Fruit fly (Drosophila melanogaster) whole organism, larva: Measurements from ENCODE around the gene CG43133.

Experiments used
- noc ChIP-seq: fragments of 200-800 bp; sonication (Bioruptor generic); optimal IDR thresholded peaks from 3 replicates; lab custom pipeline; 2019; ENCODE audit warnings: missing biosample characterization, mild to moderate bottlenecking, missing genetic modification characterization, moderate library complexity

The CG43133 gene

DNA sequence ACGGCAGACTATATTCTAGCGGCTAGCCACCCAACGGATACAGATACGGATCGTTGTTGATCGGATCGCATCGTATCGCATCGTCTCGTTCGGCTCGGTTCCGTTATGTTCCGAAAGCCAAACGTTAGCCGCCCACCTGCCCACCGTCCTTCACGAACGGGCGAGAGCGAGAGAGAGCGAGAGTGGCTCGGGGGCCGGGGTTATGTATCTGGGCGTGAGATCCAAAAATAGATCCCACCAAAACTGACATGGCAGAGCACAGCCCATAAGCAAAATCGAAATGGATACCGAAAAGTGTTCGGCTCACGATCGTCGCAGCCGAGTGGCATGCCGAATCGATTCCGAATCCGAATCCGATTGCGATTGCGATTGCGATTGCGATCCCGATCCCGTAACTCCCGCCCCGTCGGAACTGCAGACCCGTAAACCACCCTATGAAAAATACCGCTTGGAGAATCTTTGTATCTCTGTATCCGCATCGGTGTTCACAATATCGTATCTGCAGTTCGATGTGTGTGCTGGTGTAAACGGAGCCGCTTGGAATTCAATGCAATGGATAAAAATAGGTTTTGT lies 13.1 kb downstream of the CG43133 start, which contains the start of gene wupA:
wupA (minus strand) TSS at position 112 of the 573 bp plus-strand sequence.
- TF ChIP-seq noc (tag; lab: Kevin White, UChicago) = no peak

DNA sequence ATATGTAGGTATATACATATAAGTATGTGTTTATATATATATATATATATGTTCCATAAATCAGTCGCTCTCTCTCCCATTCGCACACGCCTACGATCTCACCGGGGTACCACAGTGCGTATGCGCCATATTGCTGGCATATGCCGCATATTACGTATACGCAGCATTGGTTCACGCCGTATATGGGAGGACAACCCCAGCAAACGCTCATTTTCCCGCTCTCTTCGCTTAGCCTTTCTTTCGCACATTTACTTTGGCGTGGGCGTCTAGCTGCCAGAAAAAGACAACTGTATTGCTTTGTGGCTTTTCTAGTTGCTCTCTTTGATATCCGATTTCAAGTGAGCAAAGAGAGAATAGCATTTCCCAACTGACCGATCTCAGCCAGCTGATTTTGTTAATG lies 15.2 kb downstream of the CG43133 start:
- TF ChIP-seq noc (tag; lab: Kevin White, UChicago) = no peak

DNA sequence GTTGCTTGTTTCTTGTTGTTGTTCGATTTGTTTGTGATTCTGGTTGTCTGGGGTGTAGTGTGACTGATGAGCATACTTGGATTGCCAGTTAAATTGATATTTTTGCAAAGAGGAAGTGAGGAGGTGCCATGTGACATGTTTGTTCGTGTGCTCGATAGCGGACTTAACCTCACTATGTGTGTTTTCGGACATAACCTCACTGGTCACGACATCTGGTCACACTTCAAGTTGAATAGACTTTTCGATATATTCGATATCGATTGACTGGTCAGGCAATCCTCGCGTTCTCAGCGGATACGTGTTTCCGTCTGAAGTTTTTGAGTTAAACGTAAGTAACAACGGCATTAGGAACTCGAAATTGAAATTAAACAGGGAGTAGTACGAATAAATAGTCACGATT lies 21.3 kb downstream of the CG43133 start:
- TF ChIP-seq noc (tag; lab: Kevin White, UChicago) = no peak

DNA sequence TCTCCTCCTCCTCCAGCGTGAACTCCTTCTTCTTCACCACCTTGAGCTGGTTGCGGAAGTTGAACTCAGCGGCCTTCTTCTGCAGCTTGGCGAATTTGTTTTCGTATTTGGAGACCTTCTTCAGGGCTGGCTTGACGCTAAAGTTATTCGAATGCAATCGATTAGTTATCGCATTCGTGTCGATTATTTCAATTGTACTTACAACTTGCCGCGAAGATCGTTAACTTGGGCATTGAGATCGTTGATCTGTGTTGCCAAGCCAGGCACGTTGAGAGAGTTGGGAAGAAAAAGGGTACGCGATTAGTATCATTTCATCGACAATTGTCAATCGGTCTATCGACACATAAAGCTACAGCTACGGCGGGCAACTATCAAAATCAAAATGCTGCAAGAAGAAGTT lies 23.3 kb downstream of the CG43133 start:
- TF ChIP-seq noc (tag; lab: Kevin White, UChicago) = no peak

DNA sequence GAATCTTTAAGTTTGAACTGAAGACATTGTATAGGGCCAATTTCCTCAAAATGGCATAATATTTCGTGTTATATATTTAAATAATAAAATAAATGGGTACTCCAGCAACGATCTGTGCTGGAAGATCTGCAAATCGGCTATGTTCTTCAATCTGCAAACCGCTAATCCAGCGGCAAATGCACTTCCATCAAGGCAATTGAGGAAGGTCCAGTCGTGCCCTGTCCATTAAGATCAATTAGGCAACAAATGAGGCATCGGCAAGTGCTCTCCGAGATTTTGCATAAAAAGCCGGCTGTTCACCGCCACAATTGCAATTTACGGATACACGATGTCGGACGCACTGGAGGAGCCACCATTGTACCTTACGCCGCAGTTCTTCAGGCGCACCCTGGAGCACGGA lies 26.6 kb downstream of the CG43133 start, which contains the start of gene CG7135:
CG7135 (plus strand) TSS at position 301 of the 400 bp plus-strand sequence.
- TF ChIP-seq noc (tag; lab: Kevin White, UChicago) = no peak

DNA sequence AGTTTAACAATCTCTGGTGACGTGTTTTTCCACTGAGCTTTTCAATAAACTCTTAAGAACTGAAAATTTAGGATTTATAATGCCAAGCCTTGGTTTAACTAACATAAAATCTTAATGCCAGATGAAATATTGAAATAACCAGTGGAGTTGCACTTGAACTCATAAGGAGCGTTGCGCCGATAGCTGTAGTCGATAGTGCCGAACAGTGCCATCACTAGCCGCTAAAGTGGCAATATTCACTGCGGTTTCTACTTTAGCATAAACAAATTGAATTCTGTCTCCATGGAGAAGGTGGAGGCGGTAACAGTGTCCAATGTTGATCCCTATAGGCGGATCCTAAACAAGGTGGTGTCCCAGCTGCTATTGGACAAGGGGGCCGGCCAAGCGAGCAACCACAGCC lies 28.2 kb downstream of the CG43133 start, which contains the start of gene Taf8:
Taf8 (plus strand) TSS at position 193 of the 400 bp plus-strand sequence.
- TF ChIP-seq noc (tag; lab: Kevin White, UChicago) = no peak

DNA sequence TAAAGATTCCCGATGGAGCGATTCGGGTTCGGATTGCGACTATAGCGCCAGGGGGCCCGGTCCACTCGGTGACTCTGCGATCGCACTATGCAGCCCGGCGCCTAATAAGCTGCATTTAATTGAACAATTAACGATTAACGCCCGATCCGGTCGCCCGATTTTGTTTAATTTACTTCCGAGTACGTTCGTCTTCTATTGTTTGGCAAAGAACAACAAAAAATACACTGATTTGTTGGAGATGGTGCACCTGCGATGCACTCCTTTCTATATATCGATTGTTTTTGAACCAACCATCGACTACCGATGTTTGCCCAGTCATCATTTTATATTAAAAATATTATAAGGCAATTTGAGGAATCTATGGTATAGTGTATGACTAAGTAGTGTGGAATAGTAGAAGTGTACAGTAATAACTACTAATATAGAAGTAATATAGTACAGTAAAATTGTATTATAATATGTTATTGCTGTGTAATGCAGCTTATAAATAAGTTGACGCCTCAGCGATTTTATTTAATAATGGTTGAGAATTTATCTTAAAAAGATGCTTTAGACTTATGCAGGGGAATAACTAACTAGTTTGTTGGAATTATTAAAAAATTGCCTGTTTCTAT lies 28.8 kb downstream of the CG43133 start, which contains the start of gene Mvb12:
Mvb12 (minus strand) TSS at position 217 of the 614 bp plus-strand sequence.
- TF ChIP-seq noc (tag; lab: Kevin White, UChicago) = peak; percentile 21

DNA sequence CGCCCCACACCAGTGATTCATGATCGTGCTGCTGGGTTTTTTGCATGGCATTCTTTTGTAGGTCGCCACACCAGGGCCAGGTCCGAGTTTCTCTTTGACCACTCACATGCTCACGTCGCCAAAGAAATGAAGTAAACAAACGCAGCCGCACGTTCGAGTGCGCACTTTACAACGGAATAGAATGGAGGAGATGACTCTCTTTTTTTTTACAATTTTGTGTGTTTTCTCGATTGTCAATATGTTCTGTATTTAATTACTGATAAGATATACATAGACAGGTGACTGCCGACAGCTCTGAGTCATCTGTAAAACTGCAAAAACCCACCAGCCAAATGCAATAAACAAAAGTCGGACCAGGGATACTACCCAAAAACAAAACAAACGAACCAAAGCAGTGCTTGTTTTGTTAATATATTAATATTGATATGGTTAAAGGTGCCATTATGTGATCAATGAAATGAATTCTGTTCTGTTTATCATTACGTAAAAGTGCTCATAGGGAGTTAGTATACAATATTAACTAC lies 29.8 kb downstream of the CG43133 start:
- no peak for TF ChIP-seq noc (tag; lab: Kevin White, UChicago)

DNA sequence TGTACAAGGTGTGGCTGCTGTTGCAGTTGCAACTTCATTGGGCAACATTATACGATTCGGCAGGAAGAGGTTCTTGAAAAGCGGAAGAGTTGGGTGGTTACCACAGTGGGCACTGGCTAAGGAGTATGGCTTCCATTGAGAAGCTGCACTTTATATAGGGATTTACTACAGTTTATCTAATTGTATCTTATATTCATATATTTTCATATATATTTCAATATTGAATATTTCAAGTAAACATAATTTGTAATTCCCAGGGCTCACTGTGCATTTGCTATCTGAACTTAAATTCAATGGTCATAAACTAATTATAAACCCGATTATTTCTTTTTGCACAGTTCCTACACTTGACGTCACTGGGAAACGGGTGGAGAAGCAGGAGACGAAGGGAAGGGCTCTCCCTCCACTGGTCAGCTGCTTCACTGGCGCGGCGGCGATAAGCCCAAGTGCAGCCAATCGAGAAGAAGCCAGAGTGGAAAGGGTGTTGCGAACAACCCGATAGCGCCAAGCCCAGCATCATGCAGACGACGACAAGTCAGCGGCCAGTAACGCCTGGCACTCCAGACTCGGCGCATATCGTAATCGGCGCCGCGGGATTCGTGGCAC lies 35.1 kb downstream of the CG43133 start:
- peak; percentile 87 for TF ChIP-seq noc (tag; lab: Kevin White, UChicago)

DNA sequence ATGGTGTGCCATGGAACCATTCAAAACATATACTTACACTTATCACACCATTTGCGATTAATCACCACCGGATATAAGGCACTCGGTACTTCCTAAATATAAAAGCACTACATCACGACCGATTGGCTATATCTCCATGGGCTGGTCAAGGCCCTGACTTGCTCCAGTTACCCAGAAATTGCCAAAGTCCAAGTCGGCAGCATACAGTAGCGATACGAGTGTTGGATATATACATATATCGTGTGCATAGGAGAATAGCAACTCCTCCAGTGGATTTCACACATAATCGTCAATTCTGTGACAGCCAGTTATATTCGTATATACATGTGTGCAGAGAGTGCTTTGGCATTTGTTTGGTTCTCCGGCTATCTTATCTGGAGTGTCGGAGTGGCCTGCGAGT lies 35.8 kb downstream of the CG43133 start:
- no peak for TF ChIP-seq noc (tag; lab: Kevin White, UChicago)

DNA sequence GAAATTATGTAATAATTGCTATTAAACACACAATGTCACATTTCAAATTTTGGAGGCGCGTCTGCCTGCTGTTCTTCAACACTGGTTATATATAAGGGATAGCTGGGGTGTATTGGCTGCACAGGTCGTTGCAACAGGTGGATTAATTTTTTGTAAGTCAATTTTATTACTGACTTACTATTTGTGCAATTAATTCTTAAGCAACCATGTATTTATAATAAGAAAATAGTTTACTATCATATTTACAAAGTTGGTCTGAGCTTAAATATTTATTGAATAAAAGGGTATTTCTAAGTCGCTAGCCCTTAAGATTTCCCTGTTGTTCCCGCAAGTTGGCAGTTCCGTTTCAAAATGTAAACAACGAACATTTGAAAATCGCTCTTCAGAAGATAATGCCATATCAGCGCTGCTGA lies 37.2 kb downstream of the CG43133 start, which contains the start of gene RhoGAP16F:
RhoGAP16F (plus strand) TSS at position 336 of the 413 bp plus-strand sequence.
- TF ChIP-seq noc (tag; lab: Kevin White, UChicago) = peak; percentile 81

DNA sequence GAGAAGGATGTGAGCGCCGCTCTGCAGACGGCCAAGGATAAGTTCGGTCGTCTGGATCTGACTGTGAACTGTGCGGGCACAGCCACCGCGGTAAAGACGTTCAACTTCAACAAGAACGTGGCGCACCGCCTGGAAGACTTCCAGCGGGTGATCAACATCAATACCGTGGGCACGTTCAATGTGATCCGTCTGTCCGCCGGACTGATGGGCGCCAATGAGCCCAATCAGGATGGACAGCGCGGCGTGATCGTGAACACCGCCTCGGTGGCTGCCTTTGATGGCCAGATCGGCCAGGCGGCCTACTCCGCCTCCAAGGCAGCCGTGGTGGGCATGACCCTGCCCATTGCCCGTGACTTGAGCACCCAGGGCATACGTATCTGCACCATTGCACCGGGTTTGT lies 37.9 kb downstream of the CG43133 start:
- no peak for TF ChIP-seq noc (tag; lab: Kevin White, UChicago)

DNA sequence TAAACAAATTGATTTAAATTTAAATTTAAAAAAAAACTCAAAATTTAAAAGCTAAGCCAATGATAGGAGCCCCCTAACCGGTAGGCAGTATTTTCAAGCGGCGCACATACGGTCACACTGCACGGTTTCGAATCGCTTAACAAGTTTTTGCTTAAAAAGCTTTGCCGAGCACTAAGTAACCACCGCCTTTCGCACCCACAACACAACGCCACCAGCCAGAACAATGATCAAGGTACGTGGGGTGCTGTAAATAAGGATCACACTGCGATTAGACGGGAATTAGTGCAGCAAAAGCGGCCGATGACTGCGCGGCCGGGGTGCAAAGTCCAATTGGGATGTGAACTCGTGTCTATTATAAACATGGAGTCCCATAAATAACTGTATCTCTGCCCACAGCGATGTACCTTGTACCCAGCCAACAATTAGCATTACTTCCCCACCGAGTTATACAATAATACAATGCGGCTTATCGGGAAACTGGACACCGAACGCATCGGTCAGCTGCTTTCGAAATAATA lies 38.8 kb downstream of the CG43133 start, which contains the start of gene scu:
scu (plus strand) TSS at position 101 of the 518 bp plus-strand sequence.
- TF ChIP-seq noc (tag; lab: Kevin White, UChicago) = peak; percentile 29

DNA sequence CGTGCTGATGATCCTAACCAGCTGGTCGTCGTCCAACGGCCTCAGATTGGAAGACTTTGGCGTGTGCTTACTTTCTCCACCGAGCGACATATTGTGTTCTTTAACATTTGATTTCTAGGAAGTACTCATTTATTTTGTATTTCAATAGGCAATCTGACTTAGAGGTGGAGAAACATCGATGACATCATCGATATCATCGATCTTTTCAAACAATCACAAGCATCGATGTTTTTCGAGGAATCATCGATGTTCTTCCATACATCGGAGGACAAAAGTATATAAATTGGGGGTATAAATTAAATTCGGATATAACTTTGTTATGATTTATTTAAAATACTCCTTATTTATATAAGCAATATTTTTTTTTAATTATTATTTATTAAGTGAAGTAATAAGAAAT lies 39.6 kb downstream of the CG43133 start, which contains the start of gene Swt1:
Swt1 (minus strand) TSS at position 177 of the 400 bp plus-strand sequence.
- no peak for TF ChIP-seq noc (tag; lab: Kevin White, UChicago)

DNA sequence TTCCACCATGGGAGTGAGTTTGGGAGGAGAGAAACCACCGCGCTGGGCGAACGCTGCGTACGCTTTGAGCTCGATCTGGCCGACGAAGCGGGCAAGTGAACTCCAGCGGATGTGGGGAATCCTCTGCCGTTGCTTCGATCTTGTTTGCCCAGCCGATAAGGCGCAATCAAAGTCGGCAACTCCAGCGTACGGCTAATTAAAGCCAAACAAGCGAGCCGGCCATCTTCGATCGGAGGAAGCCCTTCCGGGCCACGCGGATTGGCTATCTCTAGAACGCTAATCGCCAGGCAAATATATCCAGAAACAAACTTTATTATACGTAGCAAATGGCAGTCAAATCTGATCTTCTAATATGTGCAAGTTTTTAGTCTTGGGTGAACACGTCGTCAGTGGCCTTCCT lies 41.5 kb downstream of the CG43133 start, which contains the start of gene CG7536:
CG7536 (minus strand) TSS at position 101 of the 400 bp plus-strand sequence.
- TF ChIP-seq noc (tag; lab: Kevin White, UChicago) = no peak

DNA sequence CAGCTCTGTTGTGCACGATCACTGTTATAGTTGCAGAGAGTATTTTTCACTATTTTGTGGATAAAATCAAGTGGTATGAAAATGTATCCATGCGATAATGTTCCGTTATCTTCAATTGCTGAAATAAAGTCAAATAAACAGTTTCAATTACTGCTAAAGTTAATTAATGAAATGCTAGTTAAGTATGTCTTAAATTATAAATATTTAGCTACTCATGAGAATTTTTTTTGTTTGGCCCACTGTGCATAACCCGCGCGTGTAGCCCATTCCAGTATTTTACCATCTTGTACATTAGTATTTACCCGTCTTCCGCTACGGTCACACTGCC lies 44.5 kb downstream of the CG43133 start, which contains the start of gene Ada3:
Ada3 (plus strand) TSS at position 292 of the 328 bp plus-strand sequence.
- peak; percentile 84 for TF ChIP-seq noc (tag; lab: Kevin White, UChicago)
